Fruit fly (Drosophila melanogaster): ENCODE data around the gene CG11134.

CG11134 gene

dm6 chrX:13737939-13738338, at the start of gene CG11134:
Gene CG11134 (plus strand): TSS chrX:13737942.
- no peak for TF ChIP-seq CTCF (optimal IDR thresholded peaks at IDR 0.05)
- TF ChIP-seq CG8478 (optimal IDR thresholded peaks at IDR 0.05): no peak

- TF ChIP-seq CG8478 (optimal IDR thresholded peaks at IDR 0.05) (no peak), CTCF (optimal IDR thresholded peaks at IDR 0.05) (no peak)
Measured at dm6 chrX:13691992-13692391, 45.8 kb upstream of the CG11134 start, which contains the start of gene Nna1. Gene Nna1 (plus strand): TSS chrX:13692292.

dm6 chrX:13698717-13699427, 38.9 kb upstream of the CG11134 start:
- TF ChIP-seq CTCF (optimal IDR thresholded peaks at IDR 0.05): no peak

- no peak for TF ChIP-seq CG8478 (optimal IDR thresholded peaks at IDR 0.05)
Measured at dm6 chrX:13699666-13700065, 38.1 kb upstream of the CG11134 start.

- TF ChIP-seq CG8478 (optimal IDR thresholded peaks at IDR 0.05) (no peak), CTCF (optimal IDR thresholded peaks at IDR 0.05) (no peak)
Measured at dm6 chrX:13717982-13718402, 19.8 kb upstream of the CG11134 start, which contains the start of gene Nadsyn. Gene Nadsyn (minus strand): TSS chrX:13718285.

dm6 chrX:13721934-13722333, 15.8 kb upstream of the CG11134 start, which contains the start of the genes Mrgn1 and mus101:
Gene Mrgn1 (minus strand): TSS chrX:13721977.
Gene mus101 (plus strand): TSS chrX:13722246.
- TF ChIP-seq CTCF (optimal IDR thresholded peaks at IDR 0.05) (no peak), CG8478 (optimal IDR thresholded peaks at IDR 0.05) (no peak)

dm6 chrX:13734866-13735265, 2.9 kb upstream of the CG11134 start:
- TF ChIP-seq CG8478 (optimal IDR thresholded peaks at IDR 0.05) (no peak), CTCF (optimal IDR thresholded peaks at IDR 0.05) (no peak)

dm6 chrX:13735322-13736173, 2.2 kb upstream of the CG11134 start:
- no peak for TF ChIP-seq CG8478 (optimal IDR thresholded peaks at IDR 0.05)
- TF ChIP-seq CTCF (optimal IDR thresholded peaks at IDR 0.05): no peak

dm6 chrX:13736174-13736482, 1.6 kb upstream of the CG11134 start, which contains the start of gene g:
Gene g (minus strand): TSS chrX:13736278.
- TF ChIP-seq CTCF (optimal IDR thresholded peaks at IDR 0.05): peak in 1 of 2 experiments; percentile 51
- no peak for TF ChIP-seq CG8478 (optimal IDR thresholded peaks at IDR 0.05)

- no peak for TF ChIP-seq CG8478 (optimal IDR thresholded peaks at IDR 0.05)
- peak in 1 of 2 experiments; percentile 20 for TF ChIP-seq CTCF (optimal IDR thresholded peaks at IDR 0.05)
Measured at dm6 chrX:13739411-13739888, 1.7 kb downstream of the CG11134 start, which contains the start of gene CG11151. Gene CG11151 (plus strand): TSS chrX:13739744.

dm6 chrX:13740062-13740461, 2.3 kb downstream of the CG11134 start:
- no peak for TF ChIP-seq CTCF (optimal IDR thresholded peaks at IDR 0.05)
- no peak for TF ChIP-seq CG8478 (optimal IDR thresholded peaks at IDR 0.05)

dm6 chrX:13740992-13741391, 3.2 kb downstream of the CG11134 start:
- no peak for TF ChIP-seq CTCF (optimal IDR thresholded peaks at IDR 0.05)
- no peak for TF ChIP-seq CG8478 (optimal IDR thresholded peaks at IDR 0.05)

- TF ChIP-seq CTCF (optimal IDR thresholded peaks at IDR 0.05) (peak; percentile 2 to 31), CG8478 (optimal IDR thresholded peaks at IDR 0.05) (no peak)
Measured at dm6 chrX:13744599-13745052, 6.9 kb downstream of the CG11134 start, which contains the start of gene Grip91. Gene Grip91 (minus strand): TSS chrX:13744683.

- no peak for TF ChIP-seq CTCF (optimal IDR thresholded peaks at IDR 0.05)
- no peak for TF ChIP-seq CG8478 (optimal IDR thresholded peaks at IDR 0.05)
Measured at dm6 chrX:13747052-13747451, 9.3 kb downstream of the CG11134 start.

- no peak for TF ChIP-seq CG8478 (optimal IDR thresholded peaks at IDR 0.05)
Measured at dm6 chrX:13747635-13748467, 10.1 kb downstream of the CG11134 start.

Data from S2 (cell line).